Fruit fly (Drosophila melanogaster) whole organism, prepupa: ENCODE measurements around the gene Hnf4.

Experiments used
- Blimp-1 ChIP-seq: fragments of 200-800 bp; sonication (Bioruptor generic); optimal IDR thresholded peaks from 3 replicates; lab custom pipeline; 2017; ENCODE audit warnings: missing biosample characterization, missing genetic modification characterization, mild to moderate bottlenecking, moderate library complexity, missing genetic modification reagents
- CG10631 ChIP-seq: fragments of 200-800 bp; sonication (Bioruptor generic); optimal IDR thresholded peaks from 2 replicates; lab custom pipeline; 2016; ENCODE audit warnings: missing biosample characterization, missing genetic modification characterization
- CG10669 ChIP-seq: fragments of 200-800 bp; sonication (Bioruptor generic); optimal IDR thresholded peaks from 3 replicates; lab custom pipeline; 2018; ENCODE audit warnings: missing biosample characterization, mild to moderate bottlenecking, missing genetic modification characterization, moderate library complexity
- CG15336 ChIP-seq: fragments of 200-800 bp; sonication (Bioruptor generic); IDR thresholded peaks from 2 replicates; pipeline ENCODE4 v1.3.6; 2022; ENCODE audit warnings: missing biosample characterization, missing genetic modification characterization
- CG1621 ChIP-seq: fragments of 200-800 bp; sonication (Bioruptor generic); optimal IDR thresholded peaks from 3 replicates; lab custom pipeline; 2018; ENCODE audit warnings: missing biosample characterization, mild to moderate bottlenecking, missing genetic modification characterization
- CG16779 ChIP-seq: fragments of 200-800 bp; sonication (Bioruptor generic); optimal IDR thresholded peaks from 3 replicates; lab custom pipeline; 2017; ENCODE audit warnings: missing biosample characterization, mild to moderate bottlenecking, missing genetic modification characterization
- CG3032 ChIP-seq: fragments of 200-800 bp; optimal IDR thresholded peaks from 2 replicates; lab custom pipeline; 2019; ENCODE audit warnings: missing biosample characterization, mild to moderate bottlenecking, missing genetic modification characterization, moderate library complexity
- CG31627 ChIP-seq: fragments of 200-800 bp; sonication (Bioruptor generic); optimal IDR thresholded peaks from 3 replicates; lab custom pipeline; 2016; ENCODE audit warnings: missing biosample characterization, missing genetic modification characterization
- CG34406 ChIP-seq: fragments of 200-800 bp; sonication (Bioruptor generic); optimal IDR thresholded peaks from 3 replicates; lab custom pipeline; 2016; ENCODE audit warnings: missing biosample characterization, missing genetic modification characterization
- CG3919 ChIP-seq: fragments of 200-800 bp; sonication (Bioruptor generic); optimal IDR thresholded peaks from 3 replicates; lab custom pipeline; 2016; ENCODE audit warnings: missing biosample characterization, missing genetic modification characterization
- CG4318 ChIP-seq: fragments of 200-800 bp; sonication (Bioruptor generic); optimal IDR thresholded peaks from 3 replicates; lab custom pipeline; 2017; ENCODE audit warnings: missing biosample characterization, mild to moderate bottlenecking, missing genetic modification characterization
- CG6163 ChIP-seq: fragments of 200-800 bp; sonication (Bioruptor generic); IDR thresholded peaks from 3 replicates; pipeline ENCODE4 v1.3.6; 2022; ENCODE audit warnings: missing biosample characterization, missing genetic modification characterization
- CG6276 ChIP-seq: fragments of 200-800 bp; sonication (Bioruptor generic); optimal IDR thresholded peaks from 2 replicates; lab custom pipeline; 2017; ENCODE audit warnings: missing biosample characterization, mild to moderate bottlenecking, missing genetic modification characterization
- CG6792 ChIP-seq: fragments of 200-800 bp; sonication (Bioruptor generic); optimal IDR thresholded peaks from 3 replicates; lab custom pipeline; 2016; ENCODE audit warnings: missing biosample characterization, missing genetic modification characterization
- CG6854 ChIP-seq: fragments of 200-800 bp; sonication (Bioruptor generic); optimal IDR thresholded peaks from 2 replicates; lab custom pipeline; 2017; ENCODE audit warnings: missing biosample characterization, mild to moderate bottlenecking, missing genetic modification characterization
- CG7368 ChIP-seq: fragments of 200-800 bp; sonication (Bioruptor generic); optimal IDR thresholded peaks from 3 replicates; lab custom pipeline; 2016; ENCODE audit warnings: missing biosample characterization, missing genetic modification characterization
- CG8119 ChIP-seq: fragments of 200-800 bp; sonication (Bioruptor generic); IDR thresholded peaks from 3 replicates; pipeline ENCODE4 v1.3.6; 2022; ENCODE audit warnings: missing biosample characterization, missing genetic modification characterization
- CG9139 ChIP-seq: fragments of 200-800 bp; sonication (Bioruptor generic); optimal IDR thresholded peaks from 3 replicates; lab custom pipeline; 2017; ENCODE audit warnings: missing biosample characterization, mild to moderate bottlenecking, missing genetic modification characterization
- Eip75B ChIP-seq: fragments of 200-800 bp; sonication (Bioruptor generic); optimal IDR thresholded peaks from 3 replicates; lab custom pipeline; 2016; ENCODE audit warnings: missing biosample characterization, missing genetic modification characterization
- Eip78C ChIP-seq: fragments of 200-800 bp; sonication (Bioruptor generic); peaks from one replicate; lab custom pipeline; 2016; ENCODE audit warnings: missing biosample characterization, missing genetic modification characterization
- Eip93F ChIP-seq: fragments of 200-800 bp; sonication (Bioruptor generic); optimal IDR thresholded peaks from 2 replicates; lab custom pipeline; 2016; ENCODE audit warnings: missing biosample characterization, mild to moderate bottlenecking, missing genetic modification characterization
- Ets21C ChIP-seq: fragments of 200-800 bp; sonication (Bioruptor generic); optimal IDR thresholded peaks from 3 replicates; lab custom pipeline; 2016; ENCODE audit warnings: missing biosample characterization, missing genetic modification characterization
- Ets96B ChIP-seq: fragments of 200-800 bp; optimal IDR thresholded peaks from 2 replicates; lab custom pipeline; 2019; ENCODE audit warnings: missing biosample characterization, mild to moderate bottlenecking, missing genetic modification characterization, moderate library complexity
- Hr4 ChIP-seq: fragments of 200-800 bp; sonication (Bioruptor generic); optimal IDR thresholded peaks from 3 replicates; lab custom pipeline; 2016; ENCODE audit warnings: missing biosample characterization, missing genetic modification characterization
- Lpt ChIP-seq: fragments of 200-800 bp; sonication (Bioruptor generic); optimal IDR thresholded peaks from 3 replicates; lab custom pipeline; 2016; ENCODE audit warnings: missing biosample characterization, missing genetic modification characterization
- Met ChIP-seq: fragments of 200-800 bp; sonication (Bioruptor generic); optimal IDR thresholded peaks from 3 replicates; lab custom pipeline; 2016; ENCODE audit warnings: missing biosample characterization, missing genetic modification characterization
- Smox ChIP-seq: fragments of 200-800 bp; sonication (Bioruptor generic); optimal IDR thresholded peaks from 3 replicates; lab custom pipeline; 2016; ENCODE audit warnings: missing biosample characterization, missing genetic modification characterization
- Sox102F ChIP-seq: fragments of 200-800 bp; sonication (Bioruptor generic); optimal IDR thresholded peaks from 2 replicates; lab custom pipeline; 2016; ENCODE audit warnings: missing biosample characterization, mild to moderate bottlenecking, missing genetic modification characterization
- Sox14 ChIP-seq: fragments of 200-800 bp; sonication (Bioruptor generic); optimal IDR thresholded peaks from 3 replicates; lab custom pipeline; 2016; ENCODE audit warnings: missing biosample characterization, missing genetic modification characterization
- Sox15 ChIP-seq: fragments of 200-800 bp; sonication (Bioruptor generic); optimal IDR thresholded peaks from 3 replicates; lab custom pipeline; 2016; ENCODE audit warnings: missing biosample characterization, missing genetic modification characterization
- achi ChIP-seq: fragments of 200-800 bp; sonication (Bioruptor generic); optimal IDR thresholded peaks from 3 replicates; lab custom pipeline; 2016; ENCODE audit warnings: missing biosample characterization, missing genetic modification characterization
- acj6 ChIP-seq: fragments of 200-800 bp; sonication (Bioruptor generic); optimal IDR thresholded peaks from 3 replicates; lab custom pipeline; 2016; ENCODE audit warnings: missing biosample characterization, missing genetic modification characterization
- dsx ChIP-seq: fragments of 200-800 bp; optimal IDR thresholded peaks from 3 replicates; lab custom pipeline; 2019; ENCODE audit warnings: missing biosample characterization, mild to moderate bottlenecking, missing genetic modification characterization, moderate library complexity; ENCODE audit not compliant: poor library complexity, severe bottlenecking
- eg ChIP-seq: fragments of 200-800 bp; sonication (Bioruptor generic); IDR thresholded peaks from 3 replicates; pipeline ENCODE4 v1.3.6; 2022; ENCODE audit warnings: missing biosample characterization, missing genetic modification characterization
- esn ChIP-seq: fragments of 200-800 bp; sonication (Bioruptor generic); optimal IDR thresholded peaks from 2 replicates; lab custom pipeline; 2016; ENCODE audit warnings: missing biosample characterization, mild to moderate bottlenecking, missing genetic modification characterization, moderate library complexity
- fkh ChIP-seq: fragments of 200-800 bp; sonication (Bioruptor generic); optimal IDR thresholded peaks from 3 replicates; lab custom pipeline; 2017; ENCODE audit warnings: missing biosample characterization, mild to moderate bottlenecking, missing genetic modification characterization, moderate library complexity
- lz ChIP-seq: fragments of 200-800 bp; sonication (Bioruptor generic); optimal IDR thresholded peaks from 3 replicates; lab custom pipeline; 2016; ENCODE audit warnings: missing biosample characterization, missing genetic modification characterization
- net ChIP-seq: fragments of 200-800 bp; sonication (Bioruptor generic); optimal IDR thresholded peaks from 3 replicates; lab custom pipeline; 2016; ENCODE audit warnings: missing biosample characterization, missing genetic modification characterization
- ss ChIP-seq, 2 experiments: fragments of 200-800 bp; sonication (Bioruptor generic); optimal IDR thresholded peaks; 2 replicates in 1 of 2; 3 replicates in 1 of 2; lab custom pipeline; 2017 to 2018; ENCODE audit warnings: mild to moderate bottlenecking in 2 of 2, missing biosample characterization in 2 of 2, missing genetic modification characterization in 2 of 2, moderate library complexity in 1 of 2
- svp ChIP-seq: fragments of 200-800 bp; sonication (Bioruptor generic); peaks from one replicate; lab custom pipeline; 2016; ENCODE audit warnings: missing biosample characterization, missing genetic modification characterization
- topi ChIP-seq: fragments of 200-800 bp; sonication (Bioruptor generic); optimal IDR thresholded peaks from 3 replicates; lab custom pipeline; 2016; ENCODE audit warnings: missing biosample characterization, missing genetic modification characterization
- vri ChIP-seq: fragments of 200-800 bp; sonication (Bioruptor generic); optimal IDR thresholded peaks from 3 replicates; lab custom pipeline; 2016; ENCODE audit warnings: missing biosample characterization, mild to moderate bottlenecking, missing genetic modification characterization

Hnf4 gene

DNA sequence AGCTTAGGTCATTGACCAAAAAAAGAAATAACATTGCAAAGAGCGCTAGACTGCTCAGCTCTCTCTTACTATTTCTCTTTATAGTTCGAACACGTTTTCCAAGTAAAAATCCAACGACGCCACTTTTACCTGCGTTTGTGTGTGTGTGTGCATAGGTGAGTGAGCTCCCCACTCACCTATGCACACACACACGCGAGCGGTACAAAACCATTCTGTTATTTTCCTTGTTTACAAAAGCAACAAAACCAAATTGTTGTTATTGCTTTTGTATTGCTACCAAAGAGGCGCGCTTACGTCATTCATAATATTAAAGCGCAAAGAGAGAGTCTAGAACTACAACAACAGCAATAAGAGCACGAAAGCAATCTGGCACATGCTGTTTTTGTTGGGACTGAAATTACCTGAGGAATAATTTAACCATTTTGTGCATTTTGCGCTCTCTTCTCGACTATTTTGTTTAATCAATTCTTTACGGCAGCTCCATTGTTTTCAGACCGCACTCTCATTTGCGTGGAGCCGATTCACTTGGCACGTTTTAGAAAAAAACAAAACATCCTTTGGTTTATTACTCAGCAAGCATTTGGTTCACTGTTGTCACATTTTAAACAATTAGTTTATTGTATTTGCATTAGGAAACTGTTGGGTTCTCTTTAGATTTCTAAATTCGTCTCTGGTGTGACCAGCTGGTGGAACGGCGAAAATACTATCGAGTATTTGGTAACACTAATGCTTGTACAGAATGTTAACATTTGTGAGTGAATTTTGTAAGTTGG, 30.8 kb upstream of the Hnf4 start, which contains the start of gene raw:
Gene raw, minus strand, starts transcription at position 677 of the 773 bp plus-strand sequence.
- TF ChIP-seq Blimp-1 (GFP tag; lab: Kevin White, UChicago) (no peak), esn (no peak), ss (GFP tag; optimal IDR thresholded peaks at IDR 0.05; lab: Kevin White, UChicago) (peak; percentile 30 to 65), CG3032 (no peak), CG16779 (tag; lab: Kevin White, UChicago) (no peak), Eip75B (GFP tag; lab: Kevin White, UChicago) (no peak), CG6854 (GFP tag; lab: Kevin White, UChicago) (no peak), CG6163 (peak; percentile 60; the same call in 2 of the 3 replicates), CG9139 (GFP tag; lab: Kevin White, UChicago) (no peak), CG31627 (GFP tag; lab: Kevin White, UChicago) (no peak), svp (GFP tag; lab: Kevin White, UChicago) (no peak), Smox (no peak), CG7368 (GFP tag; lab: Kevin White, UChicago) (no peak), dsx (GFP tag; lab: Kevin White, UChicago) (no peak), Eip78C (GFP tag; lab: Kevin White, UChicago) (peak; percentile 62), Met (no peak), CG8119 (GFP tag; lab: Robert Waterston, UW) (no peak; the same call in 1 of the 3 replicates), fkh (peak; percentile 95), CG10669 (GFP tag; lab: Kevin White, UChicago) (no peak), CG1621 (tag; lab: Kevin White, UChicago) (no peak), net (GFP tag; lab: Kevin White, UChicago) (no peak), Hr4 (GFP tag; lab: Kevin White, UChicago) (no peak), CG34406 (GFP tag; lab: Kevin White, UChicago) (no peak), Sox15 (no peak), vri (peak; percentile 93), CG6276 (peak; percentile 17), achi (GFP tag; lab: Kevin White, UChicago) (no peak), Eip93F (GFP tag; lab: Kevin White, UChicago) (no peak), topi (GFP tag; lab: Kevin White, UChicago) (no peak), Ets21C (GFP tag; lab: Kevin White, UChicago) (no peak), acj6 (GFP tag; lab: Kevin White, UChicago) (no peak), CG3919 (GFP tag; lab: Kevin White, UChicago) (no peak), eg (peak; percentile 35; the same call in 1 of the 3 replicates), Ets96B (no peak), Sox102F (no peak), Lpt (GFP tag; lab: Kevin White, UChicago) (peak; percentile 38), CG10631 (GFP tag; lab: Kevin White, UChicago) (no peak), lz (GFP tag; lab: Kevin White, UChicago) (no peak), CG4318 (no peak), CG15336 (peak; percentile 40; the same call in 1 of the 2 replicates), CG6792 (GFP tag; lab: Kevin White, UChicago) (no peak), Sox14 (GFP tag; lab: Kevin White, UChicago) (peak; percentile 19)
